Worm (Caenorhabditis elegans) whole organism, mixed stage, embryonic: ENCODE data around the gene mnk-1.

Experiments used
- M03D4.4 ChIP-seq: sonication (generic microtip); optimal IDR thresholded peaks from 2 replicates; lab custom pipeline; 2017; ENCODE audit warnings: mild to moderate bottlenecking, missing genetic modification characterization, missing compliant biosample characterization
- bed-3 ChIP-seq: fragments of 200-800 bp; sonication (Bioruptor generic); optimal IDR thresholded peaks from 3 replicates; lab custom pipeline; 2018; ENCODE audit warnings: mild to moderate bottlenecking, missing genetic modification characterization, moderate library complexity, missing compliant biosample characterization
- blmp-1 ChIP-seq: fragments of 150-350 bp; optimal IDR thresholded peaks from 2 replicates; lab custom pipeline; 2014; ENCODE audit warnings: missing biosample characterization, missing genetic modification characterization
- ceh-39 ChIP-seq: fragments of 150-350 bp; optimal IDR thresholded peaks from 2 replicates; lab custom pipeline; 2014; ENCODE audit warnings: missing biosample characterization, missing genetic modification characterization
- ceh-43 ChIP-seq: fragments of 200-800 bp; sonication (Bioruptor generic); optimal IDR thresholded peaks from 2 replicates; lab custom pipeline; 2018; ENCODE audit warnings: mild to moderate bottlenecking, missing genetic modification characterization, moderate library complexity, missing compliant biosample characterization
- ceh-83 ChIP-seq: fragments of 200-800 bp; sonication (Bioruptor generic); optimal IDR thresholded peaks from 2 replicates; lab custom pipeline; 2018; ENCODE audit warnings: mild to moderate bottlenecking, missing genetic modification characterization, missing compliant biosample characterization
- ces-1 ChIP-seq: fragments of 150-350 bp; optimal IDR thresholded peaks from 2 replicates; lab custom pipeline; 2014; ENCODE audit warnings: missing biosample characterization, missing genetic modification reagents, missing genetic modification characterization
- drap-1 ChIP-seq: fragments of 200-800 bp; sonication (Bioruptor generic); optimal IDR thresholded peaks from 3 replicates; lab custom pipeline; 2018; ENCODE audit warnings: mild to moderate bottlenecking, missing genetic modification characterization, missing compliant biosample characterization
- elt-1 ChIP-seq: sonication (generic microtip); optimal IDR thresholded peaks from 2 replicates; lab custom pipeline; 2017; ENCODE audit warnings: missing genetic modification characterization, mild to moderate bottlenecking, missing compliant biosample characterization, antibody characterized with exemption, moderate library complexity, borderline replicate concordance; ENCODE audit not compliant: insufficient read depth
- elt-3 ChIP-seq: fragments of 150-350 bp; optimal IDR thresholded peaks from 2 replicates; lab custom pipeline; 2014; ENCODE audit warnings: missing biosample characterization, missing genetic modification characterization
- ham-2 ChIP-seq: fragments of 200-800 bp; sonication (Bioruptor generic); optimal IDR thresholded peaks from 2 replicates; lab custom pipeline; 2018; ENCODE audit warnings: mild to moderate bottlenecking, missing genetic modification characterization, missing compliant biosample characterization
- hlh-1 ChIP-seq: fragments of 150-350 bp; optimal IDR thresholded peaks from 2 replicates; lab custom pipeline; 2014; ENCODE audit warnings: missing biosample characterization, missing genetic modification reagents, missing genetic modification characterization
- lin-13 ChIP-seq: fragments of 150-350 bp; optimal IDR thresholded peaks from 2 replicates; lab custom pipeline; 2014; ENCODE audit warnings: missing biosample characterization, missing genetic modification characterization
- lin-32 ChIP-seq: fragments of 200-800 bp; sonication (Bioruptor generic); optimal IDR thresholded peaks from 2 replicates; lab custom pipeline; 2018; ENCODE audit warnings: mild to moderate bottlenecking, missing genetic modification characterization, missing compliant biosample characterization
- lsy-2 ChIP-seq: fragments of 150-350 bp; optimal IDR thresholded peaks from 2 replicates; lab custom pipeline; 2014; ENCODE audit warnings: missing biosample characterization, missing genetic modification characterization
- mab-5 ChIP-seq: fragments of 150-350 bp; optimal IDR thresholded peaks from 2 replicates; lab custom pipeline; 2014; ENCODE audit warnings: missing biosample characterization, missing genetic modification characterization
- mep-1 ChIP-seq: fragments of 150-350 bp; optimal IDR thresholded peaks from 2 replicates; lab custom pipeline; 2017; ENCODE audit warnings: missing biosample characterization, missing genetic modification reagents, missing genetic modification characterization, inconsistent platforms
- mls-2 ChIP-seq: sonication (generic microtip); optimal IDR thresholded peaks from 2 replicates; lab custom pipeline; 2016; ENCODE audit warnings: mild to moderate bottlenecking, missing genetic modification characterization, moderate library complexity, missing compliant biosample characterization
- nhr-12 ChIP-seq: fragments of 150-350 bp; optimal IDR thresholded peaks from 2 replicates; lab custom pipeline; 2014; ENCODE audit warnings: missing biosample characterization, missing genetic modification characterization
- nhr-2 ChIP-seq: fragments of 150-350 bp; optimal IDR thresholded peaks from 2 replicates; lab custom pipeline; 2014; ENCODE audit warnings: missing biosample characterization, missing genetic modification characterization
- nhr-28 ChIP-seq: fragments of 150-350 bp; optimal IDR thresholded peaks from 2 replicates; lab custom pipeline; 2014; ENCODE audit warnings: missing biosample characterization, missing genetic modification characterization
- nhr-76 ChIP-seq: sonication (generic microtip); optimal IDR thresholded peaks from 2 replicates; lab custom pipeline; 2017; ENCODE audit warnings: missing biosample characterization, missing genetic modification characterization
- pha-4 ChIP-seq: fragments of 150-350 bp; optimal IDR thresholded peaks from 2 replicates; lab custom pipeline; 2018; ENCODE audit warnings: missing biosample characterization, missing genetic modification reagents, missing genetic modification characterization
- sem-2 ChIP-seq: fragments of 200-800 bp; sonication (Bioruptor generic); optimal IDR thresholded peaks from 2 replicates; lab custom pipeline; 2018; ENCODE audit warnings: mild to moderate bottlenecking, missing genetic modification characterization, missing compliant biosample characterization
- snpc-4 ChIP-seq: fragments of 150-350 bp; optimal IDR thresholded peaks from 2 replicates; lab custom pipeline; 2014; ENCODE audit warnings: missing biosample characterization, missing genetic modification characterization
- sptf-1 ChIP-seq: sonication (generic microtip); optimal IDR thresholded peaks from 2 replicates; lab custom pipeline; 2017; ENCODE audit warnings: mild to moderate bottlenecking, missing genetic modification characterization, moderate library complexity, missing compliant biosample characterization
- tbx-8 ChIP-seq: fragments of 200-800 bp; sonication (Bioruptor generic); optimal IDR thresholded peaks from 2 replicates; lab custom pipeline; 2018; ENCODE audit warnings: mild to moderate bottlenecking, missing genetic modification characterization, moderate library complexity, missing compliant biosample characterization
- unc-120 ChIP-seq: sonication (generic microtip); optimal IDR thresholded peaks from 2 replicates; lab custom pipeline; 2017; ENCODE audit warnings: missing genetic modification characterization, missing compliant biosample characterization; ENCODE audit not compliant: poor library complexity, severe bottlenecking
- unc-39 ChIP-seq: fragments of 150-350 bp; optimal IDR thresholded peaks from 2 replicates; lab custom pipeline; 2014; ENCODE audit warnings: missing biosample characterization, missing genetic modification characterization
- unc-62 ChIP-seq: fragments of 150-350 bp; optimal IDR thresholded peaks from 2 replicates; lab custom pipeline; 2014; ENCODE audit warnings: missing biosample characterization, missing genetic modification reagents, missing genetic modification characterization
- zip-8 ChIP-seq: fragments of 150-350 bp; optimal IDR thresholded peaks from 2 replicates; lab custom pipeline; 2014; ENCODE audit warnings: missing biosample characterization, missing genetic modification characterization
- ztf-11 ChIP-seq: fragments of 150-350 bp; optimal IDR thresholded peaks from 2 replicates; lab custom pipeline; 2014; ENCODE audit warnings: missing biosample characterization, missing genetic modification characterization

Gene mnk-1

DNA sequence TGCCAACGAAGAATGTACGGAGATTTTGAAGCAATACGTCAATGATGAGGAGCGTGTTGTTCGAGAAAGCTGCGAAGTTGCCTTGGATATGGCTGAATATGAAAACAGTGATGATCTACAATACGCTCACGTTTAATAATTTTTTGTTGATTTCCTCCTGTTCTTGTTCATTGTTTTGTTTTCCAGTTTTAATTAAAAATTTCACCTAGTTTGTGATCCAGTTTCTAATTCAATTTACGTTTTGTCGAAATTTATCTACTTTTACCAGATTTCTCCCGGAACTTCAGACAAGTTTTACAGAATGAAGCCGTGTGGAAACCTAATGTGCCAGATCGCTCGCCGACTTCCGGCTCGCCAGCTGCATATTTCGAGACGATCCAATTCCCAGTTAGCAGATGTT is 26.0 kb upstream of the mnk-1 start, which contains the start of gene dap-3:
Gene dap-3, plus strand, starts transcription at position 301 of the 400 bp plus-strand sequence.
- TF ChIP-seq sem-2, result no peak
- no peak for TF ChIP-seq sptf-1 (tag; lab: Kevin White, UChicago)
- no peak for TF ChIP-seq mab-5 (tag; lab: Kevin White, UChicago)
- no peak for TF ChIP-seq nhr-2 (tag; lab: Kevin White, UChicago)
- TF ChIP-seq unc-62 (GFP tag; lab: Kevin White, UChicago), result no peak
- no peak for TF ChIP-seq bed-3
- no peak for TF ChIP-seq snpc-4 (tag; lab: Kevin White, UChicago)
- no peak for TF ChIP-seq mls-2 (tag; lab: Kevin White, UChicago)
- no peak for TF ChIP-seq lsy-2 (tag; lab: Kevin White, UChicago)
- TF ChIP-seq blmp-1 (tag; lab: Kevin White, UChicago), result no peak
- no peak for TF ChIP-seq elt-3 (tag; lab: Kevin White, UChicago)
- TF ChIP-seq mep-1 (tag; lab: Kevin White, UChicago), result no peak
- no peak for TF ChIP-seq zip-8 (tag; lab: Kevin White, UChicago)
- TF ChIP-seq ceh-43, result no peak
- TF ChIP-seq ztf-11, result no peak
- no peak for TF ChIP-seq ces-1 (GFP tag; lab: Kevin White, UChicago)
- TF ChIP-seq tbx-8 (GFP tag; lab: Kevin White, UChicago), result no peak
- no peak for TF ChIP-seq lin-13 (tag; lab: Kevin White, UChicago)
- no peak for TF ChIP-seq pha-4 (tag; lab: Kevin White, UChicago)
- TF ChIP-seq hlh-1 (tag; lab: Kevin White, UChicago), result no peak

DNA sequence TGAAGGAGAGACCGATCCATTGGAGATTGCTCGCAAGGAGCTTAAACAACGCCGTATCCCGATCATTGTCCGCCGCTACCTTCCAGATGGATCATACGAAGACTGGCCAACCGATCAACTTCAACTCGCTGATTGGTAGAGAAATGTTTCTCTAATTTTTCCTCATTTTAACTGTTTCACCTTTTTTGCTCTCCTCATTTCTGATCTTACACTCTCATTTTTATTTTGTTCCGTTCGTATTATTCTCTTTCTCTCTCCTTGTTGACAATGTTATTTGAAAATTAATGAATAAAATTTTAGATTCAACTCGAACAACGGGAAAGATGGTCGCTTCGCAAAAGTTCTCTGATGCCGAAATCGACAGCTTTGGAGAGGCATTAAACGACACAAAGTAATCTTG is 24.8 kb upstream of the mnk-1 start, which contains the start of gene dohh-1:
Gene dohh-1, plus strand, starts transcription at position 301 of the 400 bp plus-strand sequence.
- TF ChIP-seq sptf-1 (tag; lab: Kevin White, UChicago) (no peak), tbx-8 (GFP tag; lab: Kevin White, UChicago) (no peak), lsy-2 (tag; lab: Kevin White, UChicago) (no peak), unc-39 (tag; lab: Kevin White, UChicago) (no peak), bed-3 (no peak), unc-62 (GFP tag; lab: Kevin White, UChicago) (no peak)
- TF ChIP-seq, all 35 proteins: peak for 0

DNA sequence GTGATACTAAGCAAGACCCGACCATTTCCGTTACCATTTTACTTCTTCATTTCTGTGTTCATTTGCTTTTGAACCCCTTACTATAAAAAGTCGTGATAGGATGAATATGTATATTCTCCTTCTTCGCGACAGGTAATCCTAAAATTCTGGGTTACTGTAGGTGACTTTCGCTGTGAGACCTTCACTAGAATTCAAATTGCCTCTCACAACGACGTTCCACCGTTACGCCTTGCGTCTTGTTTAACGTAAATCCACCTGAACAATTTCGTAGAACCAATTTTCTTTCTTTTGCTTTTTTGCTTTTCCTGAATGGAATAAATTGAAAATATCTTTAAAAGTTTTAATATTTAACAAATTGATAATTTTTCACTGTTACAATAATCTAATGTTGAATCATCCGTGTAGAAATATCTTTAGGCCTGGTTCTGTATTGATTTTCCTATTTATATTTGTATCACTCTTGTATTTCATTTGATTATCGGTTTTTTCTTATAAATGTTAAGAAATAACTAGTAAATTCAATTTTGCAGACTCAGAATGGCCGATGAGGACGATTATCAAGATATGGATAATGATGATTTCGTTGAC is 24.1 kb upstream of the mnk-1 start, which contains the start of gene rpb-6:
Gene rpb-6, plus strand, starts transcription at position 538 of the 588 bp plus-strand sequence.
- TF ChIP-seq unc-120 (tag; lab: Kevin White, UChicago) (no peak), M03D4.4 (tag; lab: Kevin White, UChicago) (no peak), ceh-43 (no peak), unc-62 (GFP tag; lab: Kevin White, UChicago) (no peak), lsy-2 (tag; lab: Kevin White, UChicago) (peak; percentile 70), lin-13 (tag; lab: Kevin White, UChicago) (peak; percentile 9), elt-1 (tag; lab: Kevin White, UChicago) (no peak), snpc-4 (tag; lab: Kevin White, UChicago) (no peak)
- TF ChIP-seq, all 35 proteins: peak for 2

DNA sequence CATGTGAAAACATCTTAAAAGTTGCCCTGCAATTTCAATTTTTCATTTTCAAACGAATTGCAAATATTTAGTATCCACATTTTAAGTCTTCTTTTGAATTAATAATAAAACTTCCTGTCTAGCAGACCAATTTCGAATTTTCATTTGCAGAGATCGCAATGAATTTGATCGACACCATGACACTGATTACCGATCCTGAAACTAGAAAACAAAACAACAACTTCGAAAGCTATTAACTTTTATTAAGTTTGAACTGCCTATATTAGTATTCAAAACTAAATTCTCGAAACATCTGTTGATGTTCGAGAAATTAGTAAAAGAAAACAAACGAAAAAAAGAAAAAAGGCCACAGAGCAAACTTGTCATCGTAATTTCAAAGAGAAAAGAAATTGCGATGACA is 19.3 kb upstream of the mnk-1 start:
- TF ChIP-seq elt-3 (tag; lab: Kevin White, UChicago), result no peak
- TF ChIP-seq lin-32, result no peak
- TF ChIP-seq sem-2, result no peak
- TF ChIP-seq drap-1 (GFP tag; lab: Kevin White, UChicago), result no peak
- TF ChIP-seq elt-1 (tag; lab: Kevin White, UChicago), result no peak
- TF ChIP-seq, all 35 proteins: peak for 0

DNA sequence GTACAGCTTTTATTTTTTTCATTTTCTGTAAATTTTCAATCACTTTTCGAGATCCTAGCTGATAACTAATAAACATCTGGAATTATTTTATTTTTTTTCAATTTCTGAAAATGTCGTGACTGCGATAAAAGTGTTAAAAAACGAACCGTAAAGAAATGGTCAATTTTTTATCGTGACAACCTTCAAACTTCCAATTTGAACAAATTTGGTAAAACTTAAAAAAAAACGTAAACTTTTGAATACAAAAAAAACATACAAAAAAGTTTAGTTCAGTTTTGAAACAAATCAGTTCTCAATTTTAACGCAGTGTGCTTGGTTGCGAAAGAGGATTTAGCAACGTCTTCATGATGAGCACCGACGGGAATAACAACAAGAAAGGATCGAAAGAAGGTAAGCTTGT is 17.1 kb upstream of the mnk-1 start, which contains the start of gene C06A1.3:
Gene C06A1.3, plus strand, starts transcription at position 301 of the 400 bp plus-strand sequence.
- TF ChIP-seq ceh-83 (no peak), sptf-1 (tag; lab: Kevin White, UChicago) (no peak), nhr-28 (tag; lab: Kevin White, UChicago) (no peak), pha-4 (tag; lab: Kevin White, UChicago) (no peak), blmp-1 (tag; lab: Kevin White, UChicago) (no peak), ham-2 (GFP tag; lab: Kevin White, UChicago) (no peak), unc-39 (tag; lab: Kevin White, UChicago) (no peak), hlh-1 (tag; lab: Kevin White, UChicago) (no peak), lsy-2 (tag; lab: Kevin White, UChicago) (no peak), drap-1 (GFP tag; lab: Kevin White, UChicago) (no peak), nhr-12 (no peak), ceh-39 (tag; lab: Kevin White, UChicago) (no peak), nhr-76 (no peak), tbx-8 (GFP tag; lab: Kevin White, UChicago) (no peak), mls-2 (tag; lab: Kevin White, UChicago) (no peak), nhr-2 (tag; lab: Kevin White, UChicago) (no peak), ztf-11 (no peak), ceh-43 (no peak)
